Fruit fly (Drosophila melanogaster): Measurements from ENCODE around the gene Rheb.

The Rheb gene

DNA sequence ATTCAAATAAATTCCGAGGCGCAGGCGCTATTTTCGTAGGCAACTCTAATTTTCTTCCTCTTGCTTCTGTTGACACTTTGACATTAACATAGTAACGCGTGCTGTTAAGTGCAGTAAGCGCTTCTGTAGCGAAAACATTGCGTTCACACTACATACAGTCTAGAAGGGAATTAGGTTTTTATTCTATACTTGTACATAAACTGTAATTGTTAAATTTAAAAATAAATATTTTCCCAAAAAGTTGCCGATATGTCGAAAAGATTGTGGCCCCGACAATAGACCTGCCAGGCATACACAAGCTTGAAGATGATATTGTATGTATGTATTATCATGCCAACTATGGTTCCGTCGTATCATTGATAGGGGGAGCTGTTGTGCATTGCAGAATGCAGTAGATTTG, 37.8 kb downstream of the Rheb start, which contains the start of gene asl (continued):
- TF ChIP-seq CG12391 (tag; optimal IDR thresholded peaks at IDR 0.05) (peak; percentile 78), Dref (GFP tag; IDR thresholded peaks at IDR 0.05) (peak; percentile 31; the same call in 1 of the 2 replicates), ci (GFP tag; IDR thresholded peaks at IDR 0.05) (0 out of 3 replicates have a peak, but pooled peaks have one; percentile 44), gfzf (GFP tag; optimal IDR thresholded peaks at IDR 0.05) (peak; percentile 37), onecut (GFP tag; IDR thresholded peaks at IDR 0.05) (peak; percentile 58), org-1 (GFP tag; optimal IDR thresholded peaks at IDR 0.05) (no peak), HmgZ (tag; optimal IDR thresholded peaks at IDR 0.05) (peak; percentile 76), Rfx (GFP tag; IDR thresholded peaks at IDR 0.05) (peak; percentile 79), toy (GFP tag; IDR thresholded peaks at IDR 0.05) (no peak), Sry-β (GFP tag; optimal IDR thresholded peaks at IDR 0.05) (peak; percentile 19), chm (GFP tag; IDR thresholded peaks at IDR 0.05) (no peak), Fer3 (tag; optimal IDR thresholded peaks at IDR 0.05) (peak; percentile 60), MESR4 (GFP tag; optimal IDR thresholded peaks at IDR 0.05) (peak; percentile 58), CG4360 (GFP tag; IDR thresholded peaks at IDR 0.05) (no peak), pan (optimal IDR thresholded peaks at IDR 0.05) (no peak), pan (GFP tag; optimal IDR thresholded peaks at IDR 0.05 in 1 of 2, IDR thresholded peaks at IDR 0.05 in 1 of 2) (peak in 1 of 2 experiments; percentile 47), sc (optimal IDR thresholded peaks at IDR 0.05) (no peak), sc (GFP tag; optimal IDR thresholded peaks at IDR 0.05) (no peak), CG12104 (GFP tag; optimal IDR thresholded peaks at IDR 0.05) (peak; percentile 40), Sox102F (GFP tag; optimal IDR thresholded peaks at IDR 0.05) (no peak), Lim3 (GFP tag; IDR thresholded peaks at IDR 0.05) (no peak), slbo (GFP tag; IDR thresholded peaks at IDR 0.05) (peak; percentile 62), fd64A (GFP tag; optimal IDR thresholded peaks at IDR 0.05) (no peak), HHEX (GFP tag; optimal IDR thresholded peaks at IDR 0.05) (no peak), MTF-1 (GFP tag; optimal IDR thresholded peaks at IDR 0.05; ENCODE audit: borderline replicate concordance) (no peak), Sry-δ (GFP tag; optimal IDR thresholded peaks at IDR 0.05) (peak; percentile 42), Atf-2 (GFP tag; optimal IDR thresholded peaks at IDR 0.05) (peak; percentile 32), pum (GFP tag; optimal IDR thresholded peaks at IDR 0.05) (peak; percentile 33), CG31441 (GFP tag; IDR thresholded peaks at IDR 0.05) (no peak; the same call in 1 of the 2 replicates), cwo (GFP tag; optimal IDR thresholded peaks at IDR 0.05) (peak; percentile 22), CG8388 (GFP tag; optimal IDR thresholded peaks at IDR 0.05) (peak; percentile 57), B-H1 (GFP tag; IDR thresholded peaks at IDR 0.05) (no peak), vnd (GFP tag; IDR thresholded peaks at IDR 0.05; ENCODE audit: partially characterized antibody) (no peak), Atf6 (GFP tag; IDR thresholded peaks at IDR 0.05) (peak; percentile 56), sug (tag; optimal IDR thresholded peaks at IDR 0.05) (peak; percentile 64), hb (GFP tag; IDR thresholded peaks at IDR 0.05; ENCODE audit: partially characterized antibody) (no peak), CG9817 (tag; optimal IDR thresholded peaks at IDR 0.05) (peak; percentile 77), Med (GFP tag) (peak; percentile 91), Ravus (GFP tag; IDR thresholded peaks at IDR 0.05) (no peak), prd (optimal IDR thresholded peaks at IDR 0.05) (no peak), prd (GFP tag; IDR thresholded peaks at IDR 0.05) (peak; percentile 39; the same call in 1 of the 3 replicates), peb (GFP tag; IDR thresholded peaks at IDR 0.05) (no peak), CG17612 (GFP tag; IDR thresholded peaks at IDR 0.05) (no peak), ac (GFP tag; optimal IDR thresholded peaks at IDR 0.05) (no peak), CG10959 (GFP tag; IDR thresholded peaks at IDR 0.05) (no peak), trh (GFP tag; optimal IDR thresholded peaks at IDR 0.05) (no peak), Lhr (GFP tag; optimal IDR thresholded peaks at IDR 0.05) (peak; percentile 59), dimm (GFP tag; IDR thresholded peaks at IDR 0.05) (no peak), CHES-1-like (GFP tag; optimal IDR thresholded peaks at IDR 0.05) (peak; percentile 58), CG13296 (GFP tag; optimal IDR thresholded peaks at IDR 0.05) (peak; percentile 52), nom (GFP tag; optimal IDR thresholded peaks at IDR 0.05) (peak; percentile 48), Sox100B (GFP tag; optimal IDR thresholded peaks at IDR 0.05) (no peak)
